Fruit fly (Drosophila melanogaster) whole organism, embryonic: ENCODE results near the gene tj.

ENCODE experiments used
- Atf3 ChIP-seq: fragments of 200-800 bp; sonication (Bioruptor generic); optimal IDR thresholded peaks from 3 replicates; lab custom pipeline; 2016; ENCODE audit warnings: missing biosample characterization, missing genetic modification characterization
- Bgb ChIP-seq: fragments of 200-800 bp; sonication (Bioruptor generic); IDR thresholded peaks from 2 replicates; pipeline ENCODE4 v1.3.6; 2022; ENCODE audit warnings: missing biosample characterization, missing genetic modification characterization; ENCODE audit not compliant: partially characterized antibody
- CG10366 ChIP-seq: fragments of 200-800 bp; sonication (Bioruptor generic); IDR thresholded peaks from 2 replicates; pipeline ENCODE4 v1.3.6; 2022; ENCODE audit warnings: missing biosample characterization, missing genetic modification characterization
- CG12659 ChIP-seq: fragments of 200-800 bp; sonication (Bioruptor generic); optimal IDR thresholded peaks from 3 replicates; lab custom pipeline; 2017; ENCODE audit warnings: mild to moderate bottlenecking, missing biosample characterization, missing genetic modification reagents, missing genetic modification characterization
- CG14860 ChIP-seq: fragments of 200-800 bp; sonication (Bioruptor generic); IDR thresholded peaks from 3 replicates; pipeline ENCODE4 v1.3.6; 2022; ENCODE audit warnings: missing biosample characterization, missing genetic modification characterization; ENCODE audit not compliant: partially characterized antibody
- CG1603 ChIP-seq: fragments of 200-800 bp; sonication (Bioruptor generic); optimal IDR thresholded peaks from 2 replicates; lab custom pipeline; 2019; ENCODE audit warnings: missing biosample characterization, mild to moderate bottlenecking, missing genetic modification characterization, moderate library complexity
- CG1647 ChIP-seq: fragments of 200-800 bp; sonication (Bioruptor generic); optimal IDR thresholded peaks from 3 replicates; lab custom pipeline; 2016; ENCODE audit warnings: missing biosample characterization, missing genetic modification characterization
- CG16779 ChIP-seq: fragments of 200-800 bp; sonication (Bioruptor generic); IDR thresholded peaks from 2 replicates; pipeline ENCODE4 v1.3.6; 2022; ENCODE audit warnings: missing biosample characterization, missing genetic modification characterization
- CG17186 ChIP-seq: fragments of 200-800 bp; sonication (Bioruptor generic); optimal IDR thresholded peaks from 3 replicates; lab custom pipeline; 2017; ENCODE audit warnings: missing biosample characterization, missing genetic modification reagents, missing genetic modification characterization
- CG17385 ChIP-seq: fragments of 200-800 bp; sonication (Bioruptor generic); optimal IDR thresholded peaks from 3 replicates; lab custom pipeline; 2018; ENCODE audit warnings: missing biosample characterization, mild to moderate bottlenecking, missing genetic modification characterization
- CG31388 ChIP-seq: fragments of 200-800 bp; sonication (Bioruptor generic); optimal IDR thresholded peaks from 2 replicates; lab custom pipeline; 2016; ENCODE audit warnings: missing biosample characterization, missing genetic modification characterization
- CG4282 ChIP-seq: fragments of 200-800 bp; sonication (Bioruptor generic); optimal IDR thresholded peaks from 2 replicates; lab custom pipeline; 2016; ENCODE audit warnings: missing biosample characterization, missing genetic modification characterization
- CG9437 ChIP-seq: fragments of 200-800 bp; sonication (Bioruptor generic); optimal IDR thresholded peaks from 2 replicates; lab custom pipeline; 2018; ENCODE audit warnings: missing biosample characterization, mild to moderate bottlenecking, missing genetic modification characterization
- CG9609 ChIP-seq: fragments of 200-800 bp; sonication (Bioruptor generic); optimal IDR thresholded peaks from 3 replicates; lab custom pipeline; 2016; ENCODE audit warnings: missing biosample characterization, missing genetic modification characterization
- Chrac-16 ChIP-seq: fragments of 200-800 bp; sonication (Bioruptor generic); optimal IDR thresholded peaks from 3 replicates; lab custom pipeline; 2016; ENCODE audit warnings: missing biosample characterization, missing genetic modification characterization
- Dip3 ChIP-seq: fragments of 200-800 bp; sonication (Bioruptor generic); optimal IDR thresholded peaks from 3 replicates; lab custom pipeline; 2016; ENCODE audit warnings: missing biosample characterization, missing genetic modification characterization
- Dp ChIP-seq: fragments of 200-800 bp; sonication (Bioruptor generic); optimal IDR thresholded peaks from 2 replicates; lab custom pipeline; 2018; ENCODE audit warnings: missing biosample characterization, mild to moderate bottlenecking, missing genetic modification characterization, moderate library complexity
- ERR ChIP-seq: fragments of 200-800 bp; sonication (Bioruptor generic); optimal IDR thresholded peaks from 2 replicates; lab custom pipeline; 2016; ENCODE audit warnings: missing biosample characterization, missing genetic modification characterization
- Gug ChIP-seq: fragments of 200-800 bp; sonication (Bioruptor generic); IDR thresholded peaks from 4 replicates; pipeline ENCODE4 v1.3.6; 2022; ENCODE audit warnings: missing biosample characterization, missing genetic modification characterization
- HLH54F ChIP-seq: fragments of 200-800 bp; sonication (Bioruptor generic); optimal IDR thresholded peaks from 3 replicates; lab custom pipeline; 2016; ENCODE audit warnings: missing biosample characterization, missing genetic modification characterization
- HmgD ChIP-seq: fragments of 200-800 bp; sonication (Bioruptor generic); optimal IDR thresholded peaks from 3 replicates; lab custom pipeline; 2016; ENCODE audit warnings: missing biosample characterization, missing genetic modification characterization
- Hr39 ChIP-seq: fragments of >200 bp; optimal IDR thresholded peaks from 2 replicates; lab custom pipeline; 2017
- Hr78 ChIP-seq, 2 experiments: fragments of 200-800 bp in 1 of 2; fragments of >200 bp in 1 of 2; sonication (Bioruptor generic) in 1 of 2; optimal IDR thresholded peaks; 2 replicates each; lab custom pipeline; 2017 to 2019; ENCODE audit warnings: missing biosample characterization in 2 of 2, missing genetic modification characterization in 2 of 2, mild to moderate bottlenecking in 1 of 2, moderate library complexity in 1 of 2
- Jarid2 ChIP-seq: fragments of 200-800 bp; sonication (Bioruptor generic); optimal IDR thresholded peaks from 3 replicates; lab custom pipeline; 2017; ENCODE audit warnings: mild to moderate bottlenecking, missing biosample characterization, missing genetic modification reagents, missing genetic modification characterization
- Nf-YB ChIP-seq: fragments of 200-800 bp; sonication (Bioruptor generic); optimal IDR thresholded peaks from 3 replicates; lab custom pipeline; 2019; ENCODE audit warnings: missing biosample characterization, mild to moderate bottlenecking, missing genetic modification characterization, moderate library complexity
- Oaz ChIP-seq: fragments of 200-800 bp; sonication (Bioruptor generic); IDR thresholded peaks from 2 replicates; pipeline ENCODE4 v1.3.6; 2022; ENCODE audit warnings: missing biosample characterization, missing genetic modification characterization
- Oli ChIP-seq: fragments of 200-800 bp; sonication (Bioruptor generic); optimal IDR thresholded peaks from 2 replicates; lab custom pipeline; 2018; ENCODE audit warnings: missing biosample characterization, mild to moderate bottlenecking, missing genetic modification characterization, moderate library complexity
- Opbp ChIP-seq: fragments of 200-800 bp; sonication (Bioruptor generic); IDR thresholded peaks from 3 replicates; pipeline ENCODE4 v1.3.6; 2022; ENCODE audit warnings: missing biosample characterization, missing genetic modification characterization; ENCODE audit not compliant: partially characterized antibody
- Optix ChIP-seq: fragments of 200-800 bp; sonication (Bioruptor generic); IDR thresholded peaks from 3 replicates; pipeline ENCODE4 v1.3.6; 2022; ENCODE audit warnings: missing biosample characterization, missing genetic modification characterization
- Trl ChIP-seq, 3 experiments: fragments of >200 bp in 2 of 3; fragments of 200-800 bp in 1 of 3; sonication (Bioruptor generic) in 1 of 3; optimal IDR thresholded peaks; 2 replicates in 1 of 3; 3 replicates in 2 of 3; lab custom pipeline; 2016 to 2017; ENCODE audit warnings: missing biosample characterization in 1 of 3, missing genetic modification characterization in 1 of 3
- Vsx1 ChIP-seq: fragments of 200-800 bp; sonication (Bioruptor generic); optimal IDR thresholded peaks from 2 replicates; lab custom pipeline; 2017; ENCODE audit warnings: missing biosample characterization, mild to moderate bottlenecking, missing genetic modification characterization, missing genetic modification reagents
- aop ChIP-seq: fragments of 200-800 bp; sonication (Bioruptor generic); IDR thresholded peaks from 2 replicates; pipeline ENCODE4 v1.3.6; 2022; ENCODE audit warnings: missing biosample characterization, missing genetic modification characterization
- br ChIP-seq: fragments of >200 bp; optimal IDR thresholded peaks from 2 replicates; lab custom pipeline; 2017
- chm ChIP-seq: fragments of 200-800 bp; sonication (Bioruptor generic); IDR thresholded peaks from 2 replicates; pipeline ENCODE4 v1.3.6; 2022; ENCODE audit warnings: missing biosample characterization, missing genetic modification characterization
- croc ChIP-seq: fragments of 200-800 bp; sonication (Bioruptor generic); conservative IDR thresholded peaks from 3 replicates; pipeline ENCODE4 v1.3.6; 2022; ENCODE audit warnings: missing biosample characterization, missing genetic modification characterization
- crol ChIP-seq: fragments of 200-800 bp; sonication (Bioruptor generic); IDR thresholded peaks from 2 replicates; pipeline ENCODE4 v1.3.6; 2022; ENCODE audit warnings: missing biosample characterization, missing genetic modification characterization
- crp ChIP-seq, 2 experiments: fragments of 200-800 bp; sonication (Bioruptor generic); optimal IDR thresholded peaks; 2 replicates in 1 of 2; 3 replicates in 1 of 2; lab custom pipeline; 2017; ENCODE audit warnings: missing biosample characterization in 2 of 2, missing genetic modification characterization in 2 of 2, mild to moderate bottlenecking in 1 of 2, moderate library complexity in 1 of 2
- da ChIP-seq: fragments of 200-800 bp; sonication (Bioruptor generic); optimal IDR thresholded peaks from 2 replicates; lab custom pipeline; 2016; ENCODE audit warnings: missing biosample characterization, missing genetic modification characterization
- ems ChIP-seq: fragments of 200-800 bp; sonication (Bioruptor generic); optimal IDR thresholded peaks from 3 replicates; lab custom pipeline; 2016; ENCODE audit warnings: missing biosample characterization, missing genetic modification characterization
- hkb ChIP-seq, 2 experiments: fragments of 200-800 bp in 1 of 2; fragments of >200 bp in 1 of 2; sonication (Bioruptor generic) in 1 of 2; IDR thresholded peaks in 1 of 2; optimal IDR thresholded peaks in 1 of 2; 2 replicates each; pipeline versions ENCODE4 v1.3.6 to Lab custom; 2017 to 2022; ENCODE audit warnings: missing biosample characterization in 1 of 2, missing genetic modification characterization in 1 of 2
- maf-S ChIP-seq: fragments of 200-800 bp; sonication (Bioruptor generic); optimal IDR thresholded peaks from 2 replicates; lab custom pipeline; 2016; ENCODE audit warnings: missing biosample characterization, missing genetic modification characterization
- odd ChIP-seq: fragments of 200-800 bp; sonication (Bioruptor generic); optimal IDR thresholded peaks from 2 replicates; lab custom pipeline; 2017; ENCODE audit warnings: missing biosample characterization, mild to moderate bottlenecking, missing genetic modification characterization
- org-1 ChIP-seq: fragments of 200-800 bp; sonication (Bioruptor generic); optimal IDR thresholded peaks from 2 replicates; lab custom pipeline; 2017; ENCODE audit warnings: missing biosample characterization, missing genetic modification characterization
- p53 ChIP-seq: fragments of 200-800 bp; sonication (Bioruptor generic); optimal IDR thresholded peaks from 2 replicates; lab custom pipeline; 2016; ENCODE audit warnings: missing biosample characterization, missing genetic modification characterization
- pfk ChIP-seq: fragments of 200-800 bp; sonication (Bioruptor generic); optimal IDR thresholded peaks from 2 replicates; lab custom pipeline; 2018; ENCODE audit warnings: missing biosample characterization, mild to moderate bottlenecking, missing genetic modification characterization, moderate library complexity
- phol ChIP-seq: fragments of 200-800 bp; sonication (Bioruptor generic); optimal IDR thresholded peaks from 3 replicates; lab custom pipeline; 2018; ENCODE audit warnings: missing biosample characterization, mild to moderate bottlenecking, missing genetic modification characterization, moderate library complexity
- slou ChIP-seq: fragments of 200-800 bp; sonication (Bioruptor generic); optimal IDR thresholded peaks from 3 replicates; lab custom pipeline; 2016; ENCODE audit warnings: missing biosample characterization, missing genetic modification characterization
- sob ChIP-seq: fragments of 200-800 bp; sonication (Bioruptor generic); IDR thresholded peaks from 2 replicates; pipeline ENCODE4 v1.3.6; 2022; ENCODE audit warnings: missing biosample characterization, missing genetic modification characterization
- tup ChIP-seq: fragments of 200-800 bp; sonication (Bioruptor generic); optimal IDR thresholded peaks from 2 replicates; lab custom pipeline; 2016; ENCODE audit warnings: missing biosample characterization, mild to moderate bottlenecking, missing genetic modification characterization, moderate library complexity
- vnd ChIP-seq: fragments of 200-800 bp; sonication (Bioruptor generic); IDR thresholded peaks from 3 replicates; pipeline ENCODE4 v1.3.6; 2022; ENCODE audit warnings: missing biosample characterization, missing genetic modification characterization; ENCODE audit not compliant: partially characterized antibody
- zen2 ChIP-seq: fragments of 200-800 bp; sonication (Bioruptor generic); IDR thresholded peaks from 3 replicates; pipeline ENCODE4 v1.3.6; 2022; ENCODE audit warnings: missing biosample characterization, missing genetic modification characterization; ENCODE audit not compliant: partially characterized antibody

Gene tj

dm6 chr2L:19484539-19484938, 20.5 kb downstream of the tj start, which contains the start of the genes CG10195 and CG13084 (continued):
- TF ChIP-seq crp (GFP tag; optimal IDR thresholded peaks at IDR 0.05; lab: Kevin White, UChicago) (peak in 1 of 2 experiments; percentile 81), HLH54F (GFP tag; lab: Kevin White, UChicago) (no peak), br (lab: Kevin White, UChicago) (no peak), HmgD (GFP tag; lab: Kevin White, UChicago) (no peak), CG1647 (GFP tag; lab: Kevin White, UChicago) (no peak), p53 (GFP tag; lab: Kevin White, UChicago) (no peak), Hr39 (lab: Kevin White, UChicago) (no peak), Dip3 (GFP tag; lab: Kevin White, UChicago) (no peak), Bgb (peak; percentile 27; the same call in 1 of the 2 replicates), CG9609 (GFP tag; lab: Kevin White, UChicago) (no peak), Trl (optimal IDR thresholded peaks at IDR 0.05; lab: Kevin White, UChicago) (no peak), Trl (GFP tag; optimal IDR thresholded peaks at IDR 0.05; lab: Kevin White, UChicago) (no peak), maf-S (GFP tag; lab: Kevin White, UChicago) (no peak), sob (GFP tag; lab: Robert Waterston, UW) (no peak), vnd (GFP tag; lab: Robert Waterston, UW) (0 out of 3 replicates have a peak, but pooled peaks have one; percentile 20), CG31388 (no peak), Chrac-16 (GFP tag; lab: Kevin White, UChicago) (no peak), Vsx1 (no peak), CG17186 (no peak), Gug (GFP tag; lab: Robert Waterston, UW) (no peak), slou (no peak), org-1 (no peak), chm (GFP tag; lab: Robert Waterston, UW) (no peak), Hr78 (GFP tag; optimal IDR thresholded peaks at IDR 0.05; lab: Kevin White, UChicago) (no peak), crol (GFP tag; lab: Robert Waterston, UW) (no peak), CG14860 (peak; percentile 52; the same call in 2 of the 3 replicates), CG12659 (no peak), Dp (GFP tag; lab: Kevin White, UChicago) (peak; percentile 80), Opbp (GFP tag; lab: Robert Waterston, UW) (peak; percentile 32; the same call in 1 of the 3 replicates), pfk (GFP tag; lab: Kevin White, UChicago) (no peak), CG10366 (GFP tag; lab: Robert Waterston, UW) (no peak), zen2 (GFP tag; lab: Robert Waterston, UW) (peak; percentile 42; the same call in 1 of the 3 replicates), Nf-YB (GFP tag; lab: Kevin White, UChicago) (no peak), Oli (tag; lab: Kevin White, UChicago) (no peak), da (GFP tag; lab: Kevin White, UChicago) (no peak), aop (GFP tag; lab: Robert Waterston, UW) (no peak), ems (GFP tag; lab: Kevin White, UChicago) (no peak), Atf3 (GFP tag; lab: Kevin White, UChicago) (no peak), CG9437 (no peak), croc (GFP tag; lab: Robert Waterston, UW) (no peak), hkb (optimal IDR thresholded peaks at IDR 0.05; lab: Kevin White, UChicago) (no peak), hkb (GFP tag; IDR thresholded peaks at IDR 0.05; lab: Robert Waterston, UW) (no peak), Jarid2 (GFP tag; lab: Kevin White, UChicago) (no peak), CG1603 (tag; lab: Kevin White, UChicago) (no peak), phol (tag; lab: Kevin White, UChicago) (no peak), CG4282 (GFP tag; lab: Kevin White, UChicago) (no peak), odd (GFP tag; lab: Kevin White, UChicago) (no peak), ERR (no peak), tup (GFP tag; lab: Kevin White, UChicago) (no peak), CG16779 (GFP tag; lab: Robert Waterston, UW) (no peak), Optix (GFP tag; lab: Robert Waterston, UW) (no peak), Oaz (GFP tag; lab: Robert Waterston, UW) (no peak), CG17385 (GFP tag; lab: Kevin White, UChicago) (no peak)
